Worm (Caenorhabditis elegans) whole organism, L1 larva: Measurements from ENCODE around the gene R09E10.1.
A peak's percentile ranks its signal among the peaks of the same experiment; 100 is the strongest.

ENCODE experiments used
- C04F5.9 ChIP-seq: sonication (generic microtip); optimal IDR thresholded peaks from 2 replicates; lab custom pipeline; 2016; ENCODE audit warnings: missing genetic modification characterization, missing compliant biosample characterization
- C34B4.2 ChIP-seq: sonication (generic microtip); optimal IDR thresholded peaks from 2 replicates; lab custom pipeline; 2017; ENCODE audit warnings: mild to moderate bottlenecking, missing genetic modification characterization, missing compliant biosample characterization
- F16B12.6 ChIP-seq: fragments of 150-350 bp; optimal IDR thresholded peaks from 2 replicates; lab custom pipeline; 2014; ENCODE audit warnings: missing biosample characterization, missing genetic modification characterization
- Y116A8C.19 ChIP-seq: sonication (generic microtip); optimal IDR thresholded peaks from 2 replicates; lab custom pipeline; 2016; ENCODE audit warnings: missing compliant biosample characterization, missing genetic modification characterization, borderline replicate concordance
- aly-2 ChIP-seq: fragments of 150-350 bp; optimal IDR thresholded peaks from 2 replicates; lab custom pipeline; 2014; ENCODE audit warnings: missing biosample characterization, missing genetic modification characterization
- ama-1 ChIP-seq: fragments of 150-350 bp; optimal IDR thresholded peaks from 2 replicates; lab custom pipeline; 2014
- blmp-1 ChIP-seq: fragments of 150-350 bp; optimal IDR thresholded peaks from 2 replicates; lab custom pipeline; 2014; ENCODE audit warnings: missing biosample characterization, missing genetic modification characterization
- ceh-63 ChIP-seq: fragments of 200-800 bp; sonication (Bioruptor generic); optimal IDR thresholded peaks from 2 replicates; lab custom pipeline; 2018; ENCODE audit warnings: mild to moderate bottlenecking, missing genetic modification characterization, missing compliant biosample characterization
- ceh-82 ChIP-seq, 3 experiments: fragments of 150-350 bp in 1 of 3; sonication (generic microtip) in 2 of 3; optimal IDR thresholded peaks; 2 replicates each; lab custom pipeline; 2014 to 2017; ENCODE audit warnings: missing biosample characterization in 3 of 3, missing genetic modification characterization in 3 of 3
- dsc-1 ChIP-seq: sonication (generic microtip); optimal IDR thresholded peaks from 2 replicates; lab custom pipeline; 2016; ENCODE audit warnings: mild to moderate bottlenecking, missing genetic modification characterization, missing compliant biosample characterization
- efl-1 ChIP-seq, 4 experiments: fragments of 150-350 bp; optimal IDR thresholded peaks in 3 of 4; peaks in 1 of 4; 1 replicate in 1 of 4; 2 replicates in 3 of 4; lab custom pipeline; 2014; ENCODE audit warnings: missing biosample characterization in 2 of 4, missing genetic modification characterization in 2 of 4, missing genetic modification reagents in 2 of 4
- egl-27 ChIP-seq, 2 experiments: fragments of 150-350 bp in 1 of 2; sonication (generic microtip); optimal IDR thresholded peaks; 3 replicates each; lab custom pipeline; 2017 to 2018; ENCODE audit warnings: missing biosample characterization in 2 of 2, missing genetic modification characterization in 2 of 2, missing genetic modification reagents in 2 of 2
- elt-2 ChIP-seq: sonication (generic microtip); optimal IDR thresholded peaks from 2 replicates; lab custom pipeline; 2016; ENCODE audit warnings: missing genetic modification characterization, mild to moderate bottlenecking, inconsistent platforms, missing compliant biosample characterization, missing genetic modification reagents
- elt-3 ChIP-seq, 6 experiments: fragments of 150-350 bp in 1 of 6; sonication (generic microtip); optimal IDR thresholded peaks; 2 replicates each; lab custom pipeline; 2017 to 2018; ENCODE audit warnings: missing biosample characterization in 6 of 6, missing genetic modification characterization in 6 of 6, inconsistent platforms in 1 of 6
- ets-5 ChIP-seq: fragments of 200-800 bp; sonication (Bioruptor generic); IDR thresholded peaks from 2 replicates; pipeline ENCODE4 v1.3.6; 2022; ENCODE audit warnings: missing genetic modification characterization, missing compliant biosample characterization
- fkh-10 ChIP-seq: sonication (generic microtip); optimal IDR thresholded peaks from 2 replicates; lab custom pipeline; 2017; ENCODE audit warnings: missing biosample characterization, missing genetic modification reagents, missing genetic modification characterization
- fkh-8 ChIP-seq: sonication (generic microtip); optimal IDR thresholded peaks from 2 replicates; lab custom pipeline; 2016; ENCODE audit warnings: mild to moderate bottlenecking, missing genetic modification characterization, missing compliant biosample characterization
- grh-1 ChIP-seq: fragments of 200-800 bp; sonication (Bioruptor generic); IDR thresholded peaks from 2 replicates; pipeline ENCODE4 v1.3.6; 2022; ENCODE audit warnings: missing genetic modification reagents, missing genetic modification characterization, missing compliant biosample characterization
- isw-1 ChIP-seq: fragments of 200-800 bp; sonication (Bioruptor generic); IDR thresholded peaks from 2 replicates; pipeline ENCODE4 v1.3.6; 2022; ENCODE audit warnings: missing genetic modification characterization, missing compliant biosample characterization
- lin-14 ChIP-seq: fragments of 200-800 bp; sonication (Bioruptor generic); optimal IDR thresholded peaks from 2 replicates; lab custom pipeline; 2018; ENCODE audit warnings: mild to moderate bottlenecking, missing genetic modification characterization, moderate library complexity, missing compliant biosample characterization
- lin-15B ChIP-seq: fragments of 150-350 bp; sonication (generic microtip); optimal IDR thresholded peaks from 3 replicates; lab custom pipeline; 2014; ENCODE audit warnings: missing biosample characterization, missing genetic modification characterization
- lir-3 ChIP-seq: sonication (generic microtip); optimal IDR thresholded peaks from 2 replicates; lab custom pipeline; 2016; ENCODE audit warnings: mild to moderate bottlenecking, missing genetic modification characterization, moderate library complexity, missing compliant biosample characterization; ENCODE audit not compliant: poor library complexity
- mab-9 ChIP-seq: fragments of 200-800 bp; sonication (Bioruptor generic); IDR thresholded peaks from 2 replicates; pipeline ENCODE4 v1.3.6; 2022; ENCODE audit warnings: missing genetic modification reagents, missing genetic modification characterization, missing compliant biosample characterization
- mdl-1 ChIP-seq, 2 experiments: fragments of 150-350 bp; optimal IDR thresholded peaks; 2 replicates each; lab custom pipeline; 2014 to 2017; ENCODE audit warnings: missing biosample characterization in 2 of 2, missing genetic modification characterization in 2 of 2, inconsistent platforms in 1 of 2
- nhr-11 ChIP-seq: fragments of 150-350 bp; optimal IDR thresholded peaks from 2 replicates; lab custom pipeline; 2014; ENCODE audit warnings: missing biosample characterization, missing genetic modification characterization
- nhr-12 ChIP-seq: sonication (generic microtip); optimal IDR thresholded peaks from 2 replicates; lab custom pipeline; 2017; ENCODE audit warnings: missing biosample characterization, missing genetic modification characterization
- nhr-28 ChIP-seq: fragments of 150-350 bp; optimal IDR thresholded peaks from 2 replicates; lab custom pipeline; 2014; ENCODE audit warnings: missing biosample characterization, missing genetic modification characterization
- nhr-71 ChIP-seq: sonication (generic microtip); optimal IDR thresholded peaks from 2 replicates; lab custom pipeline; 2016; ENCODE audit warnings: mild to moderate bottlenecking, missing genetic modification characterization, moderate library complexity, missing compliant biosample characterization
- nhr-76 ChIP-seq: sonication (generic microtip); optimal IDR thresholded peaks from 2 replicates; lab custom pipeline; 2017; ENCODE audit warnings: missing biosample characterization, missing genetic modification characterization
- nhr-77 ChIP-seq: fragments of 150-350 bp; optimal IDR thresholded peaks from 2 replicates; lab custom pipeline; 2014; ENCODE audit warnings: missing biosample characterization, missing genetic modification characterization
- nhr-84 ChIP-seq: sonication (generic microtip); optimal IDR thresholded peaks from 2 replicates; lab custom pipeline; 2017; ENCODE audit warnings: missing biosample characterization, missing genetic modification characterization
- nhr-85 ChIP-seq: sonication (generic microtip); peaks from one replicate; lab custom pipeline; 2016; ENCODE audit warnings: missing genetic modification characterization, inconsistent platforms, missing compliant biosample characterization
- nhr-90 ChIP-seq: sonication (generic microtip); optimal IDR thresholded peaks from 2 replicates; lab custom pipeline; 2016; ENCODE audit warnings: mild to moderate bottlenecking, missing genetic modification characterization, missing compliant biosample characterization; ENCODE audit not compliant: poor library complexity
- pag-3 ChIP-seq: sonication (generic microtip); optimal IDR thresholded peaks from 2 replicates; lab custom pipeline; 2017; ENCODE audit warnings: missing genetic modification characterization, mild to moderate bottlenecking, missing compliant biosample characterization, antibody characterized with exemption, borderline replicate concordance; ENCODE audit not compliant: insufficient read depth
- pax-3 ChIP-seq: fragments of 200-800 bp; sonication (Bioruptor generic); optimal IDR thresholded peaks from 2 replicates; lab custom pipeline; 2018; ENCODE audit warnings: mild to moderate bottlenecking, missing genetic modification characterization, moderate library complexity, missing compliant biosample characterization
- pqm-1 ChIP-seq: sonication (generic microtip); optimal IDR thresholded peaks from 3 replicates; lab custom pipeline; 2017; ENCODE audit warnings: missing biosample characterization, missing genetic modification characterization
- snu-23 ChIP-seq: sonication (generic microtip); optimal IDR thresholded peaks from 2 replicates; lab custom pipeline; 2016; ENCODE audit warnings: missing genetic modification characterization, missing compliant biosample characterization
- sptf-1 ChIP-seq: fragments of 150-350 bp; optimal IDR thresholded peaks from 2 replicates; lab custom pipeline; 2014; ENCODE audit warnings: missing biosample characterization, missing genetic modification characterization
- sup-37 ChIP-seq: fragments of 200-800 bp; sonication (Bioruptor generic); optimal IDR thresholded peaks from 2 replicates; lab custom pipeline; 2018; ENCODE audit warnings: mild to moderate bottlenecking, missing genetic modification characterization, missing compliant biosample characterization
- tbx-2 ChIP-seq: sonication (generic microtip); optimal IDR thresholded peaks from 2 replicates; lab custom pipeline; 2016; ENCODE audit warnings: missing genetic modification characterization, missing compliant biosample characterization
- tlp-1 ChIP-seq: fragments of 150-350 bp; optimal IDR thresholded peaks from 2 replicates; lab custom pipeline; 2014; ENCODE audit warnings: missing biosample characterization, missing genetic modification characterization
- unc-86 ChIP-seq: sonication (generic microtip); optimal IDR thresholded peaks from 2 replicates; lab custom pipeline; 2016; ENCODE audit warnings: missing genetic modification characterization, missing compliant biosample characterization
- unc-98 ChIP-seq: fragments of 200-800 bp; sonication (Bioruptor generic); IDR thresholded peaks from 2 replicates; pipeline ENCODE4 v1.3.6; 2022; ENCODE audit warnings: missing genetic modification characterization, missing compliant biosample characterization
- vab-15 ChIP-seq: sonication (generic microtip); optimal IDR thresholded peaks from 2 replicates; lab custom pipeline; 2017; ENCODE audit warnings: missing genotype, mild to moderate bottlenecking, missing genetic modification characterization, missing compliant biosample characterization
- xbp-1 ChIP-seq: sonication (generic microtip); optimal IDR thresholded peaks from 2 replicates; lab custom pipeline; 2016; ENCODE audit warnings: missing genetic modification characterization, missing compliant biosample characterization
- zip-4 ChIP-seq: fragments of 200-800 bp; sonication (Bioruptor generic); optimal IDR thresholded peaks from 2 replicates; lab custom pipeline; 2018; ENCODE audit warnings: mild to moderate bottlenecking, missing genetic modification characterization, moderate library complexity, missing compliant biosample characterization

Gene R09E10.1

DNA sequence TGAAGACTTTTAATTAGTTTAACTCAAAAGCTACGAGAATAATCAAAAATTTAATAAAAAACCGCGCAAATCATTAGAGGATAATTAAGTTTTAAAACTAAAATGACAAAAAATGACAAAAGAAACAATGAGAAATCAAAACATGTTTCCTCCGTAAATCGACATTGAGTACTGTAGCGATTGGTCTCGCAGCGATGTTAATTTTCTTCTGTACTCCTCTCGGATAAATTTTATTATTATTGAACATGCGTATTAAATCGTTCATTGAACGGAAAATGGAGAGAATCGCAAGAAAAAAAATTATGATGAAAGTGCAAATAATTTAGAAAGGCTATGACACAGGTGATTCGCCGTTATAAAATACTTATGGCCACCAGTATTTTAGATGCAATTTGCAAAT is 37.2 kb downstream of the R09E10.1 start:
- TF ChIP-seq tbx-2 (no peak), efl-1 (optimal IDR thresholded peaks at IDR 0.05; lab: Kevin White, UChicago) (no peak), efl-1 (GFP tag; optimal IDR thresholded peaks at IDR 0.05 in 1 of 2; lab: Kevin White, UChicago) (no peak), vab-15 (tag; lab: Kevin White, UChicago) (no peak), Y116A8C.19 (tag; lab: Kevin White, UChicago) (no peak), ceh-82 (tag; optimal IDR thresholded peaks at IDR 0.05; lab: Kevin White, UChicago) (no peak), tlp-1 (tag; lab: Kevin White, UChicago) (no peak), nhr-76 (tag; lab: Kevin White, UChicago) (no peak), pag-3 (tag; lab: Kevin White, UChicago) (no peak), elt-2 (tag; lab: Kevin White, UChicago) (no peak), xbp-1 (tag; lab: Kevin White, UChicago) (no peak)
- TF ChIP-seq, all 84 proteins: peak for 0

DNA sequence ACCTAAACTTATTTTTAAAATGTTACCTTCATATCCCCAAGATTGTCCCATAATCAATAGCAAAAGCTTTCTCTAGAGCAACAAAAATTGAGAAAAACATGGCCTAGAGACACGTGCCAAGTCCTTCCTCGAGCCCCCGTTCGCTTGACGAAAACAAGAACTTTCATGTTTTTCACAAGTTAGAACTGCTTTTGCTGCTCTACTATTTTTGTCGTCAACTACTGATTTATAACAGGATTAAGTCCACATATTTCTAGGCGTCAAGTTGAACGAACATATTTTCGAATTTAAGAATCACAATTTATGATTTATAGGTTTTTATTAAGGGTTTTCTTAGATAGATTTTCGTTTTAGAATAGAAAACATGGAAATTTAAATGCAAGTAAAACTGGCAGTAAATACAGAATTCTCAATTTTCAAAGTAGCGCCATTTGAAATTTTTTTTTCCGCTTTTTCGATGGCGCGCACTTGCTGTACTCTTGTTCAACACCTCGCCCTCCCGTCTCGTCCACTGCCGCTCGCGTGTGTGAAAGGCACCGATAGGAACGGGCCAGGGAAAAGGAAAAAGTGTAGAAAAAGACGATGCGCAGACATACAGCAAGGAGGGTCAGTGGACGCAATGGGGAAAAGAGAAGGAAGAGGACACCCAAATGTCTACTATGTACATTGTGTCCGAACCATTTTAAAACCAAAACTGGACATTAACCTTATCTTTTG is 38.2 kb downstream of the R09E10.1 start, which contains the start of gene rad-51:
TSS of gene rad-51 (minus strand) at position 51 of the 717 bp plus-strand sequence.
- TF ChIP-seq fkh-8 (tag; lab: Kevin White, UChicago) (peak; percentile 51), snu-23 (GFP tag; lab: Kevin White, UChicago) (peak; percentile 72), lir-3 (tag; lab: Kevin White, UChicago) (peak; percentile 5), nhr-12 (tag; lab: Kevin White, UChicago) (no peak), tlp-1 (tag; lab: Kevin White, UChicago) (no peak), mdl-1 (tag; optimal IDR thresholded peaks at IDR 0.05; lab: Kevin White, UChicago) (peak in 1 of 2 experiments; percentile 76), unc-86 (peak; percentile 32), elt-3 (tag; optimal IDR thresholded peaks at IDR 0.05; lab: Kevin White, UChicago) (peak in 1 of 6 experiments; percentile 6), nhr-76 (tag; lab: Kevin White, UChicago) (no peak), vab-15 (tag; lab: Kevin White, UChicago) (no peak), egl-27 (tag; optimal IDR thresholded peaks at IDR 0.05; lab: Kevin White, UChicago) (no peak), lin-15B (tag; lab: Kevin White, UChicago) (peak; percentile 69), zip-4 (GFP tag; lab: Kevin White, UChicago) (no peak), isw-1 (peak; percentile 24; the same call in 1 of the 2 replicates), nhr-11 (tag; lab: Kevin White, UChicago) (no peak), xbp-1 (tag; lab: Kevin White, UChicago) (peak; percentile 45), pqm-1 (tag; lab: Kevin White, UChicago) (no peak), blmp-1 (tag; lab: Kevin White, UChicago) (peak; percentile 48), fkh-10 (peak; percentile 2), nhr-85 (tag; lab: Kevin White, UChicago) (peak; percentile 1), pax-3 (tag; lab: Kevin White, UChicago) (no peak), lin-14 (GFP tag; lab: Kevin White, UChicago) (peak; percentile 97), nhr-71 (tag; lab: Kevin White, UChicago) (peak; percentile 68), nhr-77 (tag; lab: Kevin White, UChicago) (peak; percentile 39), sup-37 (no peak), C34B4.2 (tag; lab: Kevin White, UChicago) (no peak), F16B12.6 (tag; lab: Kevin White, UChicago) (no peak), nhr-28 (tag; lab: Kevin White, UChicago) (no peak), pag-3 (tag; lab: Kevin White, UChicago) (peak; percentile 34), efl-1 (optimal IDR thresholded peaks at IDR 0.05; lab: Kevin White, UChicago) (peak; percentile 57 to 89), efl-1 (GFP tag; optimal IDR thresholded peaks at IDR 0.05 in 1 of 2; lab: Kevin White, UChicago) (peak; percentile 86 to 98), ceh-82 (tag; optimal IDR thresholded peaks at IDR 0.05; lab: Kevin White, UChicago) (peak in 2 of 3 experiments; percentile 55 to 75), C04F5.9 (no peak), aly-2 (tag; lab: Kevin White, UChicago) (no peak), ama-1 (lab: Kevin White, UChicago) (no peak), mab-9 (no peak), tbx-2 (no peak), ceh-63 (GFP tag; lab: Kevin White, UChicago) (no peak), sptf-1 (no peak), dsc-1 (tag; lab: Kevin White, UChicago) (no peak), grh-1 (GFP tag; lab: Robert Waterston, UW) (no peak), ets-5 (no peak), nhr-84 (no peak), unc-98 (GFP tag; lab: Robert Waterston, UW) (no peak), nhr-90 (tag; lab: Kevin White, UChicago) (peak; percentile 17)
